Worm (Caenorhabditis elegans) whole organism, mixed stage, embryonic: Measurements from ENCODE around the gene Y69E1A.1.

Experiments
- nhr-237 ChIP-seq: fragments of 150-350 bp; optimal IDR thresholded peaks from 2 replicates; lab custom pipeline; 2014; ENCODE audit warnings: missing biosample characterization, missing genetic modification characterization
- snpc-4 ChIP-seq: fragments of 150-350 bp; optimal IDR thresholded peaks from 2 replicates; lab custom pipeline; 2014; ENCODE audit warnings: missing biosample characterization, missing genetic modification characterization
- zip-8 ChIP-seq: fragments of 150-350 bp; optimal IDR thresholded peaks from 2 replicates; lab custom pipeline; 2014; ENCODE audit warnings: missing biosample characterization, missing genetic modification characterization

DNA sequence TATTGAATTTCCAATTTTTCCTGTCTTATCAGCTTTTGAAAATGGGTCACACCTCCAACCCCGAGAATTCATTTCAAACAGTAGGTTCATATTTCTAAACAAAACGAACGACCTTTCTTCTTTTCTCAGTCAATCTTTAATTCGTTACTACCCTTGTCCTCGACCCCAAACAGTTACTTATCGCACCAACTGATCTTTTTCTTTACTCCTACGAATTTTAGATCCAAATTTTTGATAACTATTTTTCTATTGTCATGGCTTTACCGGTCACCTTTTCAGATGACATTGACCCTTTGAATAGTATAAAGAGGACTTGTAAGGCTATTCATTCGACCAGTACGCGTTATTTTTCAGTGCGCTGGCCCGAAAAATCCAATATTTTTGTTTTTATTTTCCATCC is 32.6 kb downstream of the Y69E1A.1 start:
- TF ChIP-seq snpc-4 (no peak), zip-8 (tag; lab: Kevin White, UChicago) (no peak), nhr-237 (no peak)
